Fruit fly (Drosophila melanogaster): ENCODE data around the gene CG31937.
A peak's percentile ranks its signal among the peaks of the same experiment; 100 is the strongest.

CG31937 gene

DNA sequence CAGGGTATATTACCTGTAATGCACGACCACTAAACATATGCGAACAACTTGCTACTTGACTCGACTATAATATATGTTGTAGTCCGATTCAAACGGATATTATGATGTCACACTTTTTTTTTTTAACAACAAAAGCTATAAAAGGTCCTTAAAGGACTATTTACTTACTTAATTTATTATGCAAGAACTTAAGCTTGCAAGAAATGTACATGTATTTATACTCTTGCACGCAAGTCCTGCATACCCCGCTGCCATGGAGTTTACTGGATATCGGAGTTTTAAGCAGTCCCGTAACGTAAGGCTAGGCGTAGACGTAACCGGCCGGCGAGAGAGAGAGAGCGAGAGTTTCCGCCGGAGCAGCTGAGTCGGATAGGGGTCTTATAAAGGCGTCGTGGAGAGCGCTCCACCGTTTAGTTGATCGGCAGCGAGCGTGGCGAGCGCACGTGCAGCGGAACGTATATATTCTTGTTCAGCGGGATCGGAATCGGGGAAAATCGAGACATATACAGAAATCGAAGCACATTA lies 7.4 kb downstream of the CG31937 start (continued):
- TF ChIP-seq dsf (GFP tag; optimal IDR thresholded peaks at IDR 0.05; ENCODE audit: borderline replicate concordance), result no peak
- peak in 1 of 2 experiments; percentile 68 for TF ChIP-seq foxo (GFP tag; optimal IDR thresholded peaks at IDR 0.05)
- TF ChIP-seq brk (GFP tag; optimal IDR thresholded peaks at IDR 0.05), result no peak
- TF ChIP-seq ey (GFP tag; optimal IDR thresholded peaks at IDR 0.05), result peak; percentile 77
- no peak for TF ChIP-seq N (GFP tag; optimal IDR thresholded peaks at IDR 0.05)
- TF ChIP-seq Sp1 (GFP tag; optimal IDR thresholded peaks at IDR 0.05), result no peak
- no peak for TF ChIP-seq Abd-B (GFP tag; optimal IDR thresholded peaks at IDR 0.05)
- TF ChIP-seq dmrt93B (GFP tag; optimal IDR thresholded peaks at IDR 0.05), result no peak
- no peak for TF ChIP-seq Myc (optimal IDR thresholded peaks at IDR 0.05)
- no peak for TF ChIP-seq Rel (GFP tag; optimal IDR thresholded peaks at IDR 0.05)
- TF ChIP-seq Rel (tag; optimal IDR thresholded peaks at IDR 0.05), result no peak
- peak; percentile 16 for TF ChIP-seq HLH106 (tag; optimal IDR thresholded peaks at IDR 0.05)

DNA sequence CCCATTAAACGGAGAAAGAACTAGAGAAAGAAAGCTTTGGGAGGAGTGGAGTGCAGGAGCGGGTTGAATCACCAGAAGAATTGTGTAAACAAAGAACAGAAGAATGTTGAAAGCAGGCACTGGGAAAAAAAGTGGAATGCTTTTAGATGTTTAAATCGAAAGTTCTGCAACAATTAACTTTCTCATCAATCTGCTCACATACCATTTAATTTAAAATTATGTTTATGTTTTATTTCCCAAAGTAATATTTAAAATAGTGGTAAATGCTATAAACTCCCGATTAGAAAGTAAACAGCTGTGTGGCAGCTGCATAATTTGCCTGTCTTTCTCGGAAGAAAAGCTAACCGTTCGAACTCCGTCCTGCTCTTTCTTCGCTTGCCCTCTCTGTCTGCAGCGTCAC lies 8.4 kb downstream of the CG31937 start:
- no peak for TF ChIP-seq Sp1 (GFP tag; optimal IDR thresholded peaks at IDR 0.05)
- TF ChIP-seq brk (GFP tag; optimal IDR thresholded peaks at IDR 0.05), result no peak
- no peak for TF ChIP-seq HLH106 (tag; optimal IDR thresholded peaks at IDR 0.05)
- TF ChIP-seq Dfd (GFP tag; optimal IDR thresholded peaks at IDR 0.05), result no peak
- no peak for TF ChIP-seq CrebA (GFP tag; optimal IDR thresholded peaks at IDR 0.05; ENCODE audit: borderline replicate concordance)
- TF ChIP-seq tai (GFP tag; optimal IDR thresholded peaks at IDR 0.05), result no peak
- no peak for TF ChIP-seq dl (GFP tag; optimal IDR thresholded peaks at IDR 0.05; ENCODE audit: insufficient read depth in 1 of 2, partially characterized antibody in 2 of 2)
- no peak for TF ChIP-seq Hr78 (GFP tag; optimal IDR thresholded peaks at IDR 0.05)
- no peak for TF ChIP-seq foxo (GFP tag; optimal IDR thresholded peaks at IDR 0.05)
- no peak for TF ChIP-seq jim (GFP tag; optimal IDR thresholded peaks at IDR 0.05)
- no peak for TF ChIP-seq Hnf4 (GFP tag; optimal IDR thresholded peaks at IDR 0.05)
- no peak for TF ChIP-seq sv (GFP tag; optimal IDR thresholded peaks at IDR 0.05)
- no peak for TF ChIP-seq Jra (GFP tag; optimal IDR thresholded peaks at IDR 0.05)
- no peak for TF ChIP-seq Hr83 (GFP tag; optimal IDR thresholded peaks at IDR 0.05; ENCODE audit: poor library complexity, severe bottlenecking)
- no peak for TF ChIP-seq dmrt93B (GFP tag; optimal IDR thresholded peaks at IDR 0.05)
- TF ChIP-seq dsf (GFP tag; optimal IDR thresholded peaks at IDR 0.05; ENCODE audit: borderline replicate concordance), result no peak
- TF ChIP-seq woc (GFP tag; optimal IDR thresholded peaks at IDR 0.05), result no peak
- no peak for TF ChIP-seq psq (GFP tag; optimal IDR thresholded peaks at IDR 0.05)
- no peak for TF ChIP-seq OdsH (GFP tag; optimal IDR thresholded peaks at IDR 0.05)
- no peak for TF ChIP-seq fru (GFP tag; optimal IDR thresholded peaks at IDR 0.05)

DNA sequence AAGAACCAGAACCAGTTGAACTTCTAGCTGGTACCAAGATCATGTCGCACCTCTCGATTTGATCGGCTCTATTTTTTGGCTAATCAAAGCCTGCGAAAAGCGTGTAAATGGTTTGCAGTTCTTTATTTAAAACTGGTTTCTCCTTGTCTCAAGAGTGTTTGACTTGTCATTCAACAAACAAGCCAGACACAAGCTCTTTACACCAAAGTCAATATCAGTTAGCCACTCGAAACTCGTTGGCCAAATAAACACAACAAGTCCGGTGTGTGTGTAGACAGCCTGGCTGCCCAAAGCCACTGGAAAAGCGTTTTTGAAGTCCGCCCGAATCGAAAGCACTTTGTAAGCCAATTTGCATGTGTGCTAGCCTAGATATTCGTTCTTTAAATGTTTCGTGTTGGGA lies 10.4 kb downstream of the CG31937 start:
- no peak for TF ChIP-seq woc (GFP tag; optimal IDR thresholded peaks at IDR 0.05)
- no peak for TF ChIP-seq Hr83 (GFP tag; optimal IDR thresholded peaks at IDR 0.05; ENCODE audit: poor library complexity, severe bottlenecking)
- no peak for TF ChIP-seq dsf (GFP tag; optimal IDR thresholded peaks at IDR 0.05; ENCODE audit: borderline replicate concordance)
- TF ChIP-seq N (GFP tag; optimal IDR thresholded peaks at IDR 0.05), result no peak
- TF ChIP-seq Abd-B (GFP tag; optimal IDR thresholded peaks at IDR 0.05), result no peak
- no peak for TF ChIP-seq dmrt93B (GFP tag; optimal IDR thresholded peaks at IDR 0.05)
- TF ChIP-seq sage (GFP tag; optimal IDR thresholded peaks at IDR 0.05), result no peak
- TF ChIP-seq fru (GFP tag; optimal IDR thresholded peaks at IDR 0.05), result no peak
- no peak for TF ChIP-seq pan (optimal IDR thresholded peaks at IDR 0.05)
- no peak for TF ChIP-seq Hr78 (GFP tag; optimal IDR thresholded peaks at IDR 0.05)
- TF ChIP-seq HLH106 (tag; optimal IDR thresholded peaks at IDR 0.05), result no peak
- no peak for TF ChIP-seq dl (GFP tag; optimal IDR thresholded peaks at IDR 0.05; ENCODE audit: insufficient read depth in 1 of 2, partially characterized antibody in 2 of 2)
- TF ChIP-seq lola (GFP tag; optimal IDR thresholded peaks at IDR 0.05), result no peak
- no peak for TF ChIP-seq psq (GFP tag; optimal IDR thresholded peaks at IDR 0.05)
- TF ChIP-seq Jra (GFP tag; optimal IDR thresholded peaks at IDR 0.05), result no peak
- no peak for TF ChIP-seq sv (GFP tag; optimal IDR thresholded peaks at IDR 0.05)
- no peak for TF ChIP-seq brk (GFP tag; optimal IDR thresholded peaks at IDR 0.05)

DNA sequence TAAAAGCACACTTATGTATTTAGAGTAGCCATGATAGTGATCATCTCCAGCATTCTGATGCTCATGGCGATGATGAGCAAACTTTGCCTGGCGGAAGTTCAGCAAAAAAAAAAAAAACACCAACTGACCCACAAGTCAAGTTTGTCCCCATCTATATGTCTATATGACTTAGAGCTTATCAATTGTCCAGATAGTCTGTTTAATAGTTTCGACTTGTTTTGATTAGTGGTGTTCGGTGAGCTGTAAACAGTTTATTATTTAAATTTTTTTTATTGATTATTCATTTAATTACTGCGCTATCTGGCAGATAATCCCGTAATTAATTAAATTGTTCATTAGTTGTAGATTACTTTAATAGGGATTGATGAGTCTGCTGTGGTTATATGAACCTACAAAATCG lies 14.1 kb downstream of the CG31937 start:
- no peak for TF ChIP-seq h (GFP tag; optimal IDR thresholded peaks at IDR 0.05)
- TF ChIP-seq psq (GFP tag; optimal IDR thresholded peaks at IDR 0.05), result no peak
- TF ChIP-seq Mio (GFP tag; optimal IDR thresholded peaks at IDR 0.05), result no peak
- TF ChIP-seq jim (GFP tag; optimal IDR thresholded peaks at IDR 0.05), result no peak
- TF ChIP-seq foxo (GFP tag; optimal IDR thresholded peaks at IDR 0.05), result no peak
- no peak for TF ChIP-seq sage (GFP tag; optimal IDR thresholded peaks at IDR 0.05)
- no peak for TF ChIP-seq woc (GFP tag; optimal IDR thresholded peaks at IDR 0.05)
- no peak for TF ChIP-seq tai (GFP tag; optimal IDR thresholded peaks at IDR 0.05)
- no peak for TF ChIP-seq Dif (GFP tag; optimal IDR thresholded peaks at IDR 0.05; ENCODE audit: partially characterized antibody)
- TF ChIP-seq fru (GFP tag; optimal IDR thresholded peaks at IDR 0.05), result no peak
- TF ChIP-seq HLH106 (tag; optimal IDR thresholded peaks at IDR 0.05), result no peak
- no peak for TF ChIP-seq N (GFP tag; optimal IDR thresholded peaks at IDR 0.05)
- TF ChIP-seq Sp1 (GFP tag; optimal IDR thresholded peaks at IDR 0.05), result no peak
- no peak for TF ChIP-seq Dfd (GFP tag; optimal IDR thresholded peaks at IDR 0.05)
- no peak for TF ChIP-seq CG9705 (GFP tag; optimal IDR thresholded peaks at IDR 0.05)
- no peak for TF ChIP-seq GATAd (GFP tag; optimal IDR thresholded peaks at IDR 0.05)
- no peak for TF ChIP-seq pan (optimal IDR thresholded peaks at IDR 0.05)
- TF ChIP-seq brk (GFP tag; optimal IDR thresholded peaks at IDR 0.05), result no peak
- no peak for TF ChIP-seq Hr83 (GFP tag; optimal IDR thresholded peaks at IDR 0.05; ENCODE audit: poor library complexity, severe bottlenecking)

Data from whole organism, wandering third instar larva.